Worm (Caenorhabditis elegans): ENCODE measurements around the gene tkr-3.

ce11 chrIV:5086961-5087326 lies 35.0 kb downstream of the tkr-3 start:
- no peak for TF ChIP-seq mab-5 (tag; optimal IDR thresholded peaks at IDR 0.05)
- TF ChIP-seq mep-1 (tag; optimal IDR thresholded peaks at IDR 0.05): no peak
- no peak for TF ChIP-seq nhr-237 (tag; optimal IDR thresholded peaks at IDR 0.05)
- TF ChIP-seq zip-8 (tag; optimal IDR thresholded peaks at IDR 0.05): no peak
- TF ChIP-seq ztf-11 (tag; optimal IDR thresholded peaks at IDR 0.05): no peak
- no peak for TF ChIP-seq lin-32 (GFP tag; optimal IDR thresholded peaks at IDR 0.05)
